Worm (Caenorhabditis elegans): Measurements from ENCODE around the gene dpy-10.
A peak's percentile ranks its signal among the peaks of the same experiment; 100 is the strongest.

DNA sequence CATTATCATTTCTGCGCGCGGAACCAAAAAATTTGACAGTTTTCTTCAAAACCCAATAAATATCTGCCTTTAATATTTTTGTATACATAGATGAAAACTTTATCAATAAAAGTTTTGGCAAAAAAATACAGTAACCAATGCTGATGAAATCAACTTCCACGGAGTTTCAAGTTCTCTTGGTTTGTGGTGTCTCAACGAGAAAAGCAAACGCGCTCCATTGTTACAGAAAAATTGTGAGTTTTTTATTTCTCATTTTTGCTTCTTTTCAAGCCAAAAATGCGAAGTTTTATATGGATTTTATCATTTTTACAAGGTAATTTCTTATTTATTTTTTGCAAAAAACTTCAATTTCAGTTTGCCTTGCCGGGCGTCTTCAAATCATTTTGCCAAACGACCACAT, 22.6 kb upstream of the dpy-10 start, which contains the start of gene T14B4.3:
- TF ChIP-seq unc-120 (tag; optimal IDR thresholded peaks at IDR 0.05; ENCODE audit: poor library complexity, severe bottlenecking) (no peak), tbx-8 (GFP tag; optimal IDR thresholded peaks at IDR 0.05) (no peak), ztf-11 (tag; optimal IDR thresholded peaks at IDR 0.05) (no peak), lin-13 (tag; optimal IDR thresholded peaks at IDR 0.05) (no peak), pha-4 (tag; optimal IDR thresholded peaks at IDR 0.05) (peak; percentile 34), nhr-237 (tag; optimal IDR thresholded peaks at IDR 0.05) (no peak), blmp-1 (tag; optimal IDR thresholded peaks at IDR 0.05) (no peak), ces-1 (GFP tag; optimal IDR thresholded peaks at IDR 0.05) (peak; percentile 50), lsy-2 (tag; optimal IDR thresholded peaks at IDR 0.05) (peak; percentile 83), unc-39 (tag; optimal IDR thresholded peaks at IDR 0.05) (no peak), nhr-76 (tag; optimal IDR thresholded peaks at IDR 0.05) (no peak), drap-1 (GFP tag; optimal IDR thresholded peaks at IDR 0.05) (no peak)

All from whole organism, mixed stage, embryonic.